Worm (Caenorhabditis elegans) whole organism, mixed stage, embryonic: Measurements from ENCODE around the gene fbxb-59.

Experiments used
- M03D4.4 ChIP-seq: sonication (generic microtip); optimal IDR thresholded peaks from 2 replicates; lab custom pipeline; 2017; ENCODE audit warnings: mild to moderate bottlenecking, missing genetic modification characterization, missing compliant biosample characterization
- bed-3 ChIP-seq: fragments of 200-800 bp; sonication (Bioruptor generic); optimal IDR thresholded peaks from 3 replicates; lab custom pipeline; 2018; ENCODE audit warnings: mild to moderate bottlenecking, missing genetic modification characterization, moderate library complexity, missing compliant biosample characterization
- blmp-1 ChIP-seq: fragments of 150-350 bp; optimal IDR thresholded peaks from 2 replicates; lab custom pipeline; 2014; ENCODE audit warnings: missing biosample characterization, missing genetic modification characterization
- ceh-43 ChIP-seq: fragments of 200-800 bp; sonication (Bioruptor generic); optimal IDR thresholded peaks from 2 replicates; lab custom pipeline; 2018; ENCODE audit warnings: mild to moderate bottlenecking, missing genetic modification characterization, moderate library complexity, missing compliant biosample characterization
- ceh-83 ChIP-seq: fragments of 200-800 bp; sonication (Bioruptor generic); optimal IDR thresholded peaks from 2 replicates; lab custom pipeline; 2018; ENCODE audit warnings: mild to moderate bottlenecking, missing genetic modification characterization, missing compliant biosample characterization
- ces-1 ChIP-seq: fragments of 150-350 bp; optimal IDR thresholded peaks from 2 replicates; lab custom pipeline; 2014; ENCODE audit warnings: missing biosample characterization, missing genetic modification reagents, missing genetic modification characterization
- cnd-1 ChIP-seq: fragments of 200-800 bp; sonication (Bioruptor generic); optimal IDR thresholded peaks from 2 replicates; lab custom pipeline; 2018; ENCODE audit warnings: mild to moderate bottlenecking, missing genetic modification characterization, missing compliant biosample characterization
- drap-1 ChIP-seq: fragments of 200-800 bp; sonication (Bioruptor generic); optimal IDR thresholded peaks from 3 replicates; lab custom pipeline; 2018; ENCODE audit warnings: mild to moderate bottlenecking, missing genetic modification characterization, missing compliant biosample characterization
- elt-1 ChIP-seq: sonication (generic microtip); optimal IDR thresholded peaks from 2 replicates; lab custom pipeline; 2017; ENCODE audit warnings: missing genetic modification characterization, mild to moderate bottlenecking, missing compliant biosample characterization, antibody characterized with exemption, moderate library complexity, borderline replicate concordance; ENCODE audit not compliant: insufficient read depth
- elt-3 ChIP-seq: fragments of 150-350 bp; optimal IDR thresholded peaks from 2 replicates; lab custom pipeline; 2014; ENCODE audit warnings: missing biosample characterization, missing genetic modification characterization
- flh-1 ChIP-seq: fragments of 200-800 bp; sonication (Bioruptor generic); optimal IDR thresholded peaks from 2 replicates; lab custom pipeline; 2018; ENCODE audit warnings: mild to moderate bottlenecking, missing genetic modification characterization, moderate library complexity, missing compliant biosample characterization
- hlh-1 ChIP-seq: fragments of 150-350 bp; optimal IDR thresholded peaks from 2 replicates; lab custom pipeline; 2014; ENCODE audit warnings: missing biosample characterization, missing genetic modification reagents, missing genetic modification characterization
- lin-13 ChIP-seq: fragments of 150-350 bp; optimal IDR thresholded peaks from 2 replicates; lab custom pipeline; 2014; ENCODE audit warnings: missing biosample characterization, missing genetic modification characterization
- lsy-2 ChIP-seq: fragments of 150-350 bp; optimal IDR thresholded peaks from 2 replicates; lab custom pipeline; 2014; ENCODE audit warnings: missing biosample characterization, missing genetic modification characterization
- mab-5 ChIP-seq: fragments of 150-350 bp; optimal IDR thresholded peaks from 2 replicates; lab custom pipeline; 2014; ENCODE audit warnings: missing biosample characterization, missing genetic modification characterization
- mep-1 ChIP-seq: fragments of 150-350 bp; optimal IDR thresholded peaks from 2 replicates; lab custom pipeline; 2017; ENCODE audit warnings: missing biosample characterization, missing genetic modification reagents, missing genetic modification characterization, inconsistent platforms
- mls-2 ChIP-seq: sonication (generic microtip); optimal IDR thresholded peaks from 2 replicates; lab custom pipeline; 2016; ENCODE audit warnings: mild to moderate bottlenecking, missing genetic modification characterization, moderate library complexity, missing compliant biosample characterization
- nhr-12 ChIP-seq: fragments of 150-350 bp; optimal IDR thresholded peaks from 2 replicates; lab custom pipeline; 2014; ENCODE audit warnings: missing biosample characterization, missing genetic modification characterization
- nhr-2 ChIP-seq: fragments of 150-350 bp; optimal IDR thresholded peaks from 2 replicates; lab custom pipeline; 2014; ENCODE audit warnings: missing biosample characterization, missing genetic modification characterization
- nhr-237 ChIP-seq: fragments of 150-350 bp; optimal IDR thresholded peaks from 2 replicates; lab custom pipeline; 2014; ENCODE audit warnings: missing biosample characterization, missing genetic modification characterization
- nhr-28 ChIP-seq: fragments of 150-350 bp; optimal IDR thresholded peaks from 2 replicates; lab custom pipeline; 2014; ENCODE audit warnings: missing biosample characterization, missing genetic modification characterization
- nhr-76 ChIP-seq: sonication (generic microtip); optimal IDR thresholded peaks from 2 replicates; lab custom pipeline; 2017; ENCODE audit warnings: missing biosample characterization, missing genetic modification characterization
- pha-4 ChIP-seq: fragments of 150-350 bp; optimal IDR thresholded peaks from 2 replicates; lab custom pipeline; 2018; ENCODE audit warnings: missing biosample characterization, missing genetic modification reagents, missing genetic modification characterization
- sem-2 ChIP-seq: fragments of 200-800 bp; sonication (Bioruptor generic); optimal IDR thresholded peaks from 2 replicates; lab custom pipeline; 2018; ENCODE audit warnings: mild to moderate bottlenecking, missing genetic modification characterization, missing compliant biosample characterization
- snpc-4 ChIP-seq: fragments of 150-350 bp; optimal IDR thresholded peaks from 2 replicates; lab custom pipeline; 2014; ENCODE audit warnings: missing biosample characterization, missing genetic modification characterization
- tbx-8 ChIP-seq: fragments of 200-800 bp; sonication (Bioruptor generic); optimal IDR thresholded peaks from 2 replicates; lab custom pipeline; 2018; ENCODE audit warnings: mild to moderate bottlenecking, missing genetic modification characterization, moderate library complexity, missing compliant biosample characterization
- unc-120 ChIP-seq: sonication (generic microtip); optimal IDR thresholded peaks from 2 replicates; lab custom pipeline; 2017; ENCODE audit warnings: missing genetic modification characterization, missing compliant biosample characterization; ENCODE audit not compliant: poor library complexity, severe bottlenecking
- unc-39 ChIP-seq: fragments of 150-350 bp; optimal IDR thresholded peaks from 2 replicates; lab custom pipeline; 2014; ENCODE audit warnings: missing biosample characterization, missing genetic modification characterization
- zip-8 ChIP-seq: fragments of 150-350 bp; optimal IDR thresholded peaks from 2 replicates; lab custom pipeline; 2014; ENCODE audit warnings: missing biosample characterization, missing genetic modification characterization
- ztf-11 ChIP-seq: fragments of 150-350 bp; optimal IDR thresholded peaks from 2 replicates; lab custom pipeline; 2014; ENCODE audit warnings: missing biosample characterization, missing genetic modification characterization

fbxb-59 gene

ce11 chrV:20237429-20237828 is 31.4 kb upstream of the fbxb-59 start, which contains the start of gene sld-5:
TSS of gene sld-5 (minus strand) at chrV:20237745.
- no peak for TF ChIP-seq tbx-8
- no peak for TF ChIP-seq mep-1 (tag; lab: Kevin White, UChicago)
- no peak for TF ChIP-seq unc-120 (tag; lab: Kevin White, UChicago)
- TF ChIP-seq elt-1 (tag; lab: Kevin White, UChicago) = no peak
- TF ChIP-seq cnd-1 (tag; lab: Kevin White, UChicago) = no peak
- no peak for TF ChIP-seq M03D4.4 (tag; lab: Kevin White, UChicago)
- no peak for TF ChIP-seq drap-1 (GFP tag; lab: Kevin White, UChicago)

ce11 chrV:20235231-20235630 is 29.2 kb upstream of the fbxb-59 start:
- TF ChIP-seq nhr-28 (tag; lab: Kevin White, UChicago) = no peak
- no peak for TF ChIP-seq mls-2
- peak; percentile 95 for TF ChIP-seq zip-8 (tag; lab: Kevin White, UChicago)

DNA sequence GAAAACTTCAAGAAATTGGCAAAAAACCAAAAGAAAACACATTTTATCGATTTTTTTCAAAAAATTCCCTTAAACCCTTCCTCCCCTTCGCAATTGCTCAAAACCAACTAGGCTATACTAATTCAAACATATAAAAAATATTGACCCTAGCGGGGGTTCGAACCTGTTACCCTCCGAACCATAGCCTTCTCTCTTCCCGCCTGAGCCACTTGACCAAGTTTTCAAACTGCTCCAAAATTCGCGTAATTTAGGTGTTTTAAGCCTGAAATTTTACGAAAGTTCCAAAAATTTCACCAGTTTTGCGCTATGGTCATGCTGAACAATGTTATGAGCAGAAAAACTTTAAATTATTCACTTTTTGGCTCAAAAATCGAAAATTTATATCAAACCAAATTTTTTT is 28.5 kb upstream of the fbxb-59 start:
- TF ChIP-seq M03D4.4 (tag; lab: Kevin White, UChicago) (peak; percentile 30), elt-1 (tag; lab: Kevin White, UChicago) (no peak), lsy-2 (tag; lab: Kevin White, UChicago) (no peak), nhr-28 (tag; lab: Kevin White, UChicago) (no peak), unc-39 (tag; lab: Kevin White, UChicago) (no peak)

ce11 chrV:20233743-20234142 is 27.8 kb upstream of the fbxb-59 start, which contains the start of gene Y113G7B.15:
TSS of gene Y113G7B.15 (minus strand) at chrV:20233843.
- TF ChIP-seq tbx-8 (no peak), lin-13 (no peak), cnd-1 (tag; lab: Kevin White, UChicago) (no peak), mab-5 (no peak), hlh-1 (no peak), ceh-43 (GFP tag; lab: Kevin White, UChicago) (no peak), nhr-237 (no peak), elt-3 (tag; lab: Kevin White, UChicago) (no peak), blmp-1 (tag; lab: Kevin White, UChicago) (no peak), mep-1 (tag; lab: Kevin White, UChicago) (no peak), nhr-12 (tag; lab: Kevin White, UChicago) (no peak), zip-8 (tag; lab: Kevin White, UChicago) (no peak)

DNA sequence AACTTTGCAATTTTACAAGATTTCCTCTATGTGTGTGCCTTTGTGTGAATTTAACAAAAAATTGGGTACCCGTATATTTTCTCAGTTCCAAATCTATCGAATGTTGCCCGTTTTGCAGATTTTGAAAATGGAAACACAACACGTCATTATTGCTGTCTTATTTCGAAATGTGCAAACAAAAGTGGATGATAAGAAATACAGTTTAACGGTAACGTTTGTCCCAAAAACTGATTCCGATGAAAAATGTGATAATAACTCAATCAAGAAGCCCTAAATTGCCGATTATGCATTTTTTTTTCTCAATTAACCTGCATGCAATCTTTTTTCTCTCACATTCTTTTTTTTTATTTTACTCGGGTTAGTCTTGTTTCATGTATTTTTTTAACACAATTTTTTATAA is 19.3 kb upstream of the fbxb-59 start:
- TF ChIP-seq elt-3 (tag; lab: Kevin White, UChicago) = no peak
- TF ChIP-seq, all 35 proteins: peak for 0

DNA sequence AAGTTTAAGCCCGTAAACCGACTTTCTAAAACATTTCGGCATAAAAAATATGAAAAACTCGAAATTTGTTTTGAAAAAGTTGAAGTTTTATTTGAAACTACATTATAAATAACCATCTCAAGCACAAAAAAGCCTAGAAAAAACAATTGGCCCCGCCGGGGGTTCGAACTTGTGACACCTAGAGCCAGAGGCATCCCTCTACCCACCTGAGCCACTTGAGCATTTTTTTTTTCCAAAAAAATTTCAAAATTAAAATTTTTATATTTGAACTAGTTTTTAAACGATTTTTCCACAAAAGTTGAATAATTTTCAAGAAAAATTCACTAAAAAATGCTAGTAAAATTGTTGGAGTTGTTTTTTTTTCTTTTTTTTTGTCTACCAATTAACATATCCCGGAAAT is 17.7 kb upstream of the fbxb-59 start:
- TF ChIP-seq nhr-76 (tag; lab: Kevin White, UChicago) (no peak), lsy-2 (tag; lab: Kevin White, UChicago) (no peak), mep-1 (tag; lab: Kevin White, UChicago) (no peak), sem-2 (GFP tag; lab: Kevin White, UChicago) (no peak), ceh-83 (GFP tag; lab: Kevin White, UChicago) (no peak), unc-39 (tag; lab: Kevin White, UChicago) (no peak), pha-4 (tag; lab: Kevin White, UChicago) (no peak)

DNA sequence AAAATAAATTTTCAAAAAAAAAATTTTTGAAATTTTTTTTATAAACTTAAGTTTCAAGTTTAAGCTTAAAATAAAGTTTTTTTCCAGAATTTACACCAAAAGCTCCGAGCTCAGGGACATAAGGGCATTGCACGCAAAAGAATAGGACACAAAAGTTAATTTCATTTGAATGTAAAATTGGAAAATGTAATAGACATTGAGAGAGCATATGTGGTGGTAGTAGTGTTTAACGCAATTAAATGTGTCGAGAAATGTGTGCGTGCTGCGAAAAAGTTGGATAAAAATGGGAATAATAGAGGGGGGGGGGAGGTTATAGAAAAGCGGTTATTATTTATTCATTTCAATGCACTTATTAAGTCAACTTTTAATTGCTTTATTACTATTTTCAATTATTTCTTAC is 14.6 kb upstream of the fbxb-59 start:
- TF ChIP-seq ceh-43 (GFP tag; lab: Kevin White, UChicago) (peak; percentile 33), drap-1 (GFP tag; lab: Kevin White, UChicago) (no peak), lsy-2 (tag; lab: Kevin White, UChicago) (no peak), bed-3 (GFP tag; lab: Kevin White, UChicago) (no peak), hlh-1 (no peak), ces-1 (GFP tag; lab: Kevin White, UChicago) (peak; percentile 98), unc-120 (tag; lab: Kevin White, UChicago) (no peak), elt-3 (tag; lab: Kevin White, UChicago) (no peak), nhr-2 (tag; lab: Kevin White, UChicago) (no peak), nhr-12 (tag; lab: Kevin White, UChicago) (no peak), M03D4.4 (tag; lab: Kevin White, UChicago) (no peak), pha-4 (tag; lab: Kevin White, UChicago) (no peak), flh-1 (no peak), ceh-83 (GFP tag; lab: Kevin White, UChicago) (no peak), snpc-4 (tag; lab: Kevin White, UChicago) (no peak), ztf-11 (tag; lab: Kevin White, UChicago) (no peak), tbx-8 (no peak)
- TF ChIP-seq, all 35 proteins: peak for 2
